Fruit fly (Drosophila melanogaster): ENCODE results near the gene Lam.

DNA sequence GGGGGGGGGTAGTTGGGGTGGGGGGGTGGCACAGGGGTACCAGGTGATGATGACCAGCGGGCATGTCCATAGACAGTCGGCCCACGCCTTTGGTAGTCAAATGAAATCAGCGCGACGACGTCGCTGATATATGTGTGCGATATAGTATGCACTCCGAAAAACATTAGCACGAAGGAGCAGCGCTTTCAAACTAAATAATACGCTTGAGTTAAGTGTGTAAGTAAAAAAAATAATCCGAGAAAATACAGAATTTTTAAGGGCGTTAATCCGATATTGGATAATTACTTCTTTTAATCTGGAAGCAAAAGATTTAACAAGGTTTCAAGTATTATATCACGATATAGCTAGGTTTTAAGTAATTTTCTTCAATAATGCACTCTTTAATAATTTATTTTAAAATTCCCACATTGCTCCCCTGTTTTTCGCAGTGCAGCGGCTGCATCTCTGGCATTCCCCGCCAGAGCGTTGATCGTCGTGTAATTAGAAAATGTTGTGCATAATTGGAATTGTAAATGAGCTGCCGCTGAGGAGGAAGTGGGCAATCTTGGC is 47.4 kb upstream of the Lam start:
- TF ChIP-seq psq (optimal IDR thresholded peaks at IDR 0.05) (no peak), Myc (optimal IDR thresholded peaks at IDR 0.05) (no peak), Sin3A (optimal IDR thresholded peaks at IDR 0.05) (no peak), h (optimal IDR thresholded peaks at IDR 0.05) (no peak), insv (optimal IDR thresholded peaks at IDR 0.05) (no peak)
